Worm (Caenorhabditis elegans) whole organism, late embryonic: Measurements from ENCODE around the gene srh-236.

Experiments used
- F13H6.1 ChIP-seq: sonication (generic microtip); optimal IDR thresholded peaks from 2 replicates; lab custom pipeline; 2016; ENCODE audit warnings: missing genetic modification characterization, missing compliant biosample characterization
- K02D7.2 ChIP-seq: sonication (generic microtip); optimal IDR thresholded peaks from 2 replicates; lab custom pipeline; 2017; ENCODE audit warnings: mild to moderate bottlenecking, missing genetic modification characterization, missing compliant biosample characterization
- ahr-1 ChIP-seq: sonication (generic microtip); optimal IDR thresholded peaks from 2 replicates; lab custom pipeline; 2016; ENCODE audit warnings: missing genetic modification characterization, missing compliant biosample characterization
- ama-1 ChIP-seq: fragments of 150-350 bp; optimal IDR thresholded peaks from 2 replicates; lab custom pipeline; 2014
- ceh-18 ChIP-seq: sonication (generic microtip); optimal IDR thresholded peaks from 2 replicates; lab custom pipeline; 2016; ENCODE audit warnings: missing genetic modification characterization, missing compliant biosample characterization
- ceh-22 ChIP-seq: sonication (generic microtip); optimal IDR thresholded peaks from 2 replicates; lab custom pipeline; 2017; ENCODE audit warnings: missing biosample characterization, missing genetic modification characterization
- ceh-24 ChIP-seq: sonication (generic microtip); optimal IDR thresholded peaks from 2 replicates; lab custom pipeline; 2016; ENCODE audit warnings: mild to moderate bottlenecking, missing genetic modification characterization, missing compliant biosample characterization
- ceh-30 ChIP-seq: fragments of 150-350 bp; optimal IDR thresholded peaks from 2 replicates; lab custom pipeline; 2014; ENCODE audit warnings: missing biosample characterization, missing genetic modification characterization
- ceh-45 ChIP-seq: fragments of 200-800 bp; sonication (Bioruptor generic); IDR thresholded peaks from 2 replicates; pipeline ENCODE4 v1.3.6; 2022; ENCODE audit warnings: missing genetic modification reagents, missing genetic modification characterization, missing compliant biosample characterization
- ceh-48 ChIP-seq: sonication (generic microtip); optimal IDR thresholded peaks from 2 replicates; lab custom pipeline; 2016; ENCODE audit warnings: missing genetic modification characterization, inconsistent platforms, missing compliant biosample characterization
- che-1 ChIP-seq: sonication (generic microtip); optimal IDR thresholded peaks from 2 replicates; lab custom pipeline; 2016; ENCODE audit warnings: mild to moderate bottlenecking, missing genetic modification characterization, missing compliant biosample characterization
- ets-4 ChIP-seq: sonication (generic microtip); optimal IDR thresholded peaks from 2 replicates; lab custom pipeline; 2016; ENCODE audit warnings: missing genetic modification characterization, missing compliant biosample characterization
- hlh-15 ChIP-seq: sonication (generic microtip); optimal IDR thresholded peaks from 2 replicates; lab custom pipeline; 2016; ENCODE audit warnings: missing genetic modification characterization, missing compliant biosample characterization
- hlh-6 ChIP-seq: sonication (generic microtip); optimal IDR thresholded peaks from 2 replicates; lab custom pipeline; 2016; ENCODE audit warnings: missing genotype, missing genetic modification characterization, missing compliant biosample characterization
- lim-6 ChIP-seq: sonication (generic microtip); optimal IDR thresholded peaks from 2 replicates; lab custom pipeline; 2016; ENCODE audit warnings: missing genetic modification characterization, missing compliant biosample characterization
- nfya-1 ChIP-seq: sonication (generic microtip); optimal IDR thresholded peaks from 2 replicates; lab custom pipeline; 2017; ENCODE audit warnings: missing genetic modification characterization, mild to moderate bottlenecking, missing compliant biosample characterization, antibody characterized with exemption, moderate library complexity
- nhr-11 ChIP-seq: fragments of 150-350 bp; optimal IDR thresholded peaks from 2 replicates; lab custom pipeline; 2014; ENCODE audit warnings: missing biosample characterization, missing genetic modification characterization
- npax-4 ChIP-seq: sonication (generic microtip); optimal IDR thresholded peaks from 2 replicates; lab custom pipeline; 2016; ENCODE audit warnings: missing genetic modification characterization, missing compliant biosample characterization
- pag-3 ChIP-seq: sonication (generic microtip); optimal IDR thresholded peaks from 2 replicates; lab custom pipeline; 2016; ENCODE audit warnings: missing compliant biosample characterization, missing genetic modification characterization, borderline replicate concordance
- pax-1 ChIP-seq: fragments of 150-350 bp; optimal IDR thresholded peaks from 2 replicates; lab custom pipeline; 2014; ENCODE audit warnings: missing biosample characterization, missing genetic modification characterization
- ref-2 ChIP-seq: sonication (generic microtip); optimal IDR thresholded peaks from 2 replicates; lab custom pipeline; 2016; ENCODE audit warnings: missing genetic modification characterization, missing compliant biosample characterization
- syd-9 ChIP-seq: sonication (generic microtip); optimal IDR thresholded peaks from 2 replicates; lab custom pipeline; 2016; ENCODE audit warnings: mild to moderate bottlenecking, missing genetic modification characterization, moderate library complexity, missing compliant biosample characterization
- ttx-3 ChIP-seq: sonication (generic microtip); optimal IDR thresholded peaks from 2 replicates; lab custom pipeline; 2016; ENCODE audit warnings: missing genetic modification reagents, missing genetic modification characterization, missing compliant biosample characterization
- unc-3 ChIP-seq, 2 experiments: fragments of 200-800 bp in 1 of 2; sonication (Bioruptor generic) in 1 of 2; sonication (generic microtip) in 1 of 2; conservative IDR thresholded peaks in 1 of 2; optimal IDR thresholded peaks in 1 of 2; 2 replicates each; pipeline versions ENCODE4 v1.3.6 to Lab custom; 2016 to 2022; ENCODE audit warnings: missing compliant biosample characterization in 2 of 2, missing genetic modification characterization in 2 of 2, missing genetic modification reagents in 1 of 2
- unc-42 ChIP-seq: sonication (generic microtip); optimal IDR thresholded peaks from 2 replicates; lab custom pipeline; 2016; ENCODE audit warnings: missing genotype, missing genetic modification characterization, missing compliant biosample characterization
- unc-55 ChIP-seq: sonication (generic microtip); optimal IDR thresholded peaks from 2 replicates; lab custom pipeline; 2017; ENCODE audit warnings: missing biosample characterization, missing genetic modification reagents, missing genetic modification characterization
- zip-5 ChIP-seq: sonication (generic microtip); optimal IDR thresholded peaks from 2 replicates; lab custom pipeline; 2016; ENCODE audit warnings: missing genetic modification characterization, missing compliant biosample characterization

Gene srh-236

ce11 chrV:17167457-17167856, 44.4 kb downstream of the srh-236 start, which contains the start of gene srz-66:
Gene srz-66, minus strand, starts transcription at chrV:17167557.
- TF ChIP-seq ceh-22 (tag; lab: Kevin White, UChicago) (no peak), ceh-45 (GFP tag; lab: Robert Waterston, UW) (no peak), hlh-15 (tag; lab: Kevin White, UChicago) (no peak), pag-3 (tag; lab: Kevin White, UChicago) (no peak), ama-1 (lab: Kevin White, UChicago) (no peak), unc-55 (GFP tag; lab: Kevin White, UChicago) (no peak), ceh-18 (no peak), K02D7.2 (tag; lab: Kevin White, UChicago) (no peak), ceh-30 (tag; lab: Kevin White, UChicago) (no peak), F13H6.1 (tag; lab: Kevin White, UChicago) (no peak), hlh-6 (tag; lab: Kevin White, UChicago) (no peak), ets-4 (tag; lab: Kevin White, UChicago) (no peak), ref-2 (tag; lab: Kevin White, UChicago) (no peak), syd-9 (tag; lab: Kevin White, UChicago) (no peak), ahr-1 (tag; lab: Kevin White, UChicago) (no peak), ttx-3 (tag; lab: Kevin White, UChicago) (no peak), nfya-1 (tag; lab: Kevin White, UChicago) (no peak), npax-4 (tag; lab: Kevin White, UChicago) (no peak), lim-6 (no peak), nhr-11 (no peak)

- TF ChIP-seq pax-1 (tag; lab: Kevin White, UChicago) (no peak), unc-42 (no peak), che-1 (tag; lab: Kevin White, UChicago) (no peak), zip-5 (no peak), ceh-48 (no peak), unc-3 (GFP tag; conservative IDR thresholded peaks at IDR 0.05; lab: Robert Waterston, UW) (no peak), unc-3 (tag; optimal IDR thresholded peaks at IDR 0.05; lab: Kevin White, UChicago) (no peak), ceh-24 (tag; lab: Kevin White, UChicago) (no peak)
Measured at ce11 chrV:17165409-17165808, 46.4 kb downstream of the srh-236 start, which contains the start of gene srh-102. Gene srh-102, minus strand, starts transcription at chrV:17165509.
